Worm (Caenorhabditis elegans): ENCODE results near the gene sri-19.

ce11 chrIV:10935336-10935735, 22.8 kb upstream of the sri-19 start:
- TF ChIP-seq elt-3 (tag; optimal IDR thresholded peaks at IDR 0.05) (peak in 2 of 6 experiments; percentile 39 to 69), nhr-20 (tag; optimal IDR thresholded peaks at IDR 0.05) (peak; percentile 95), hlh-17 (GFP tag; optimal IDR thresholded peaks at IDR 0.05; ENCODE audit: borderline replicate concordance) (no peak), nhr-28 (tag; optimal IDR thresholded peaks at IDR 0.05) (no peak), aha-1 (tag; optimal IDR thresholded peaks at IDR 0.05) (peak; percentile 63), nhr-90 (tag; optimal IDR thresholded peaks at IDR 0.05; ENCODE audit: poor library complexity) (no peak), ceh-63 (GFP tag; optimal IDR thresholded peaks at IDR 0.05) (no peak)

Measured in whole organism, L1 larva.